Worm (Caenorhabditis elegans) whole organism, early embryonic: ENCODE measurements around the gene gcp-2.2.

Experiments
- F13C5.2 ChIP-seq: sonication (generic microtip); optimal IDR thresholded peaks from 2 replicates; lab custom pipeline; 2017; ENCODE audit warnings: mild to moderate bottlenecking, missing genetic modification characterization, inconsistent platforms, missing compliant biosample characterization
- aly-1 ChIP-seq: sonication (generic microtip); optimal IDR thresholded peaks from 2 replicates; lab custom pipeline; 2016; ENCODE audit warnings: missing genetic modification characterization, missing compliant biosample characterization
- ama-1 ChIP-seq: fragments of 150-350 bp; optimal IDR thresholded peaks from 2 replicates; lab custom pipeline; 2014
- ceh-13 ChIP-seq: fragments of 200-800 bp; sonication (Bioruptor generic); optimal IDR thresholded peaks from 2 replicates; lab custom pipeline; 2018; ENCODE audit warnings: mild to moderate bottlenecking, missing genetic modification characterization, missing compliant biosample characterization
- ceh-36 ChIP-seq: sonication (generic microtip); optimal IDR thresholded peaks from 2 replicates; lab custom pipeline; 2016; ENCODE audit warnings: missing genetic modification characterization, inconsistent platforms, missing compliant biosample characterization
- ets-7 ChIP-seq: sonication (generic microtip); optimal IDR thresholded peaks from 2 replicates; lab custom pipeline; 2016; ENCODE audit warnings: missing genotype, missing genetic modification characterization, missing compliant biosample characterization
- flt-1 ChIP-seq: fragments of 200-800 bp; sonication (Bioruptor generic); IDR thresholded peaks from 2 replicates; pipeline ENCODE4 v1.3.6; 2022; ENCODE audit warnings: missing genetic modification characterization, missing compliant biosample characterization
- hmbx-1 ChIP-seq: sonication (generic microtip); optimal IDR thresholded peaks from 2 replicates; lab custom pipeline; 2016; ENCODE audit warnings: mild to moderate bottlenecking, missing genetic modification characterization, missing compliant biosample characterization
- hmg-4 ChIP-seq: fragments of 200-800 bp; sonication (Bioruptor generic); optimal IDR thresholded peaks from 2 replicates; lab custom pipeline; 2018; ENCODE audit warnings: mild to moderate bottlenecking, missing genetic modification characterization, missing compliant biosample characterization
- hnd-1 ChIP-seq: sonication (generic microtip); optimal IDR thresholded peaks from 2 replicates; lab custom pipeline; 2016; ENCODE audit warnings: missing genetic modification characterization, missing compliant biosample characterization
- pes-1 ChIP-seq: fragments of 200-800 bp; sonication (Bioruptor generic); IDR thresholded peaks from 2 replicates; pipeline ENCODE4 v1.3.6; 2022; ENCODE audit warnings: missing genetic modification reagents, missing genetic modification characterization, missing compliant biosample characterization
- scrt-1 ChIP-seq: fragments of 200-800 bp; sonication (Bioruptor generic); IDR thresholded peaks from 2 replicates; pipeline ENCODE4 v1.3.6; 2022; ENCODE audit warnings: missing genetic modification characterization, missing compliant biosample characterization
- sea-1 ChIP-seq: fragments of 200-800 bp; sonication (Bioruptor generic); conservative IDR thresholded peaks from 2 replicates; pipeline ENCODE4 v1.3.6; 2022; ENCODE audit warnings: missing genetic modification characterization, missing compliant biosample characterization
- tra-4 ChIP-seq: sonication (generic microtip); optimal IDR thresholded peaks from 2 replicates; lab custom pipeline; 2017; ENCODE audit warnings: missing genetic modification characterization, missing compliant biosample characterization

DNA sequence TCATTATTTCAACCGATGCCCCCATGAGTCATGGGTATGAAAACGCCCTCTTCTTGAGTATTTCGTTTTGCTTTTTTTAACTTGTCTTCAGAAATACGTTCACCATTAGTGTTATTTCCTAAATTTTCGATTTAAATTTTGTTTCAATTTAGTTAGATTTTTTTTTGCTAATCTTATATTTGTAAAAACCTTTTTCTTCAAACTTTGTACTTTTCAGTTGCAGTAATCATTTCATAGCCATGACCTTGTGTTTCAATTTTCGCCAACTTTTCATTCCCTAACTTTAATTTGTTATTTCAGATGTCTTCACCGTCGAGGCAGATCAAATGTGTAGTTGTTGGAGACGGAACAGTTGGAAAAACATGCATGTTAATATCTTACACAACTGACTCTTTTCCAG, 10.8 kb downstream of the gcp-2.2 start, which contains the start of gene mig-2:
- TF ChIP-seq ama-1 (lab: Kevin White, UChicago) (no peak), F13C5.2 (tag; lab: Kevin White, UChicago) (no peak), tra-4 (no peak), scrt-1 (no peak), sea-1 (GFP tag; lab: Robert Waterston, UW) (no peak), ceh-36 (tag; lab: Kevin White, UChicago) (no peak), hmg-4 (GFP tag; lab: Kevin White, UChicago) (no peak), hmbx-1 (tag; lab: Kevin White, UChicago) (no peak), pes-1 (no peak), aly-1 (tag; lab: Kevin White, UChicago) (no peak), ceh-13 (no peak), hnd-1 (tag; lab: Kevin White, UChicago) (no peak), flt-1 (GFP tag; lab: Robert Waterston, UW) (no peak), ets-7 (no peak)
